Fruit fly (Drosophila melanogaster) whole organism, wandering third instar larva: ENCODE measurements around the gene Art8.

Experiments
- CG32264 ChIP-seq: fragments of 200-800 bp; sonication (Bioruptor generic); optimal IDR thresholded peaks from 2 replicates; lab custom pipeline; 2016; ENCODE audit warnings: missing biosample characterization, missing genetic modification characterization
- CrebA ChIP-seq: fragments of 200-800 bp; sonication (Bioruptor generic); optimal IDR thresholded peaks from 2 replicates; lab custom pipeline; 2016; ENCODE audit warnings: missing biosample characterization, mild to moderate bottlenecking, missing genetic modification characterization, borderline replicate concordance
- Jra ChIP-seq: sonication (Bioruptor generic); optimal IDR thresholded peaks from 2 replicates; lab custom pipeline; 2016; ENCODE audit warnings: missing biosample characterization, missing genetic modification characterization
- N ChIP-seq: fragments of >200 bp; optimal IDR thresholded peaks from 2 replicates; lab custom pipeline; 2018; ENCODE audit warnings: missing biosample characterization, missing external identifiers, missing genetic modification characterization
- foxo ChIP-seq, 2 experiments: fragments of 200-800 bp; sonication (Bioruptor generic); optimal IDR thresholded peaks; 2 replicates in 1 of 2; 3 replicates in 1 of 2; lab custom pipeline; 2016 to 2017; ENCODE audit warnings: missing biosample characterization in 2 of 2, missing genetic modification characterization in 2 of 2
- usp ChIP-seq: fragments of >200 bp; optimal IDR thresholded peaks from 2 replicates; lab custom pipeline; 2017; ENCODE audit warnings: missing biosample characterization, missing genetic modification characterization

dm6 chr2L:10976864-10977586 lies 33.9 kb downstream of the Art8 start:
- TF ChIP-seq N (GFP tag; lab: Kevin White, UChicago): no peak
- TF ChIP-seq Jra (GFP tag; lab: Kevin White, UChicago): no peak
- no peak for TF ChIP-seq usp (GFP tag; lab: Kevin White, UChicago)
- TF ChIP-seq CrebA (GFP tag; lab: Kevin White, UChicago): no peak
- TF ChIP-seq foxo (GFP tag; optimal IDR thresholded peaks at IDR 0.05; lab: Kevin White, UChicago): no peak
- TF ChIP-seq CG32264 (GFP tag; lab: Kevin White, UChicago): no peak
